Worm (Caenorhabditis elegans) whole organism, L4 larva: ENCODE results near the gene T14G8.3.
A peak's percentile ranks its signal among the peaks of the same experiment; 100 is the strongest.

Experiments
- D1046.2 ChIP-seq: fragments of 200-800 bp; sonication (Bioruptor generic); IDR thresholded peaks from 2 replicates; pipeline ENCODE4 v1.3.6; 2022; ENCODE audit warnings: missing genetic modification characterization, missing compliant biosample characterization
- F44E2.7 ChIP-seq: fragments of 200-800 bp; sonication (Bioruptor generic); IDR thresholded peaks from 2 replicates; pipeline ENCODE4 v2.1.2; 2022; ENCODE audit warnings: missing genetic modification characterization, missing compliant biosample characterization
- F49E8.2 ChIP-seq: sonication (generic microtip); optimal IDR thresholded peaks from 2 replicates; lab custom pipeline; 2016; ENCODE audit warnings: missing compliant biosample characterization, mild to moderate bottlenecking, missing genetic modification characterization, borderline replicate concordance
- Y105C5A.15 ChIP-seq: fragments of 200-800 bp; sonication (Bioruptor generic); IDR thresholded peaks from 2 replicates; pipeline ENCODE4 v1.3.6; 2022; ENCODE audit warnings: missing genetic modification characterization, missing compliant biosample characterization
- Y48G9A.11 ChIP-seq: fragments of 200-800 bp; sonication (Bioruptor generic); IDR thresholded peaks from 2 replicates; pipeline ENCODE4 v1.3.6; 2022; ENCODE audit warnings: missing genetic modification reagents, missing genetic modification characterization, missing compliant biosample characterization
- Y75B8A.6 ChIP-seq: fragments of 200-800 bp; sonication (Bioruptor generic); IDR thresholded peaks from 2 replicates; pipeline ENCODE4 v1.3.6; 2022; ENCODE audit warnings: missing genetic modification reagents, missing genetic modification characterization, missing compliant biosample characterization
- ZK546.5 ChIP-seq, 2 experiments: sonication (generic microtip); optimal IDR thresholded peaks; 2 replicates each; lab custom pipeline; 2017; ENCODE audit warnings: missing biosample characterization in 2 of 2, missing genetic modification characterization in 2 of 2
- aha-1 ChIP-seq: fragments of 150-350 bp; peaks from one replicate; lab custom pipeline; 2014; ENCODE audit warnings: missing biosample characterization, missing genetic modification characterization
- aly-2 ChIP-seq: sonication (generic microtip); optimal IDR thresholded peaks from 2 replicates; lab custom pipeline; 2018; ENCODE audit warnings: missing biosample characterization, missing genetic modification characterization
- arid-1 ChIP-seq: fragments of 200-800 bp; sonication (Bioruptor generic); conservative IDR thresholded peaks from 2 replicates; pipeline ENCODE4 v1.3.6; 2022; ENCODE audit warnings: missing genetic modification reagents, missing genetic modification characterization, missing compliant biosample characterization
- ceh-20 ChIP-seq: fragments of 200-800 bp; sonication (Bioruptor generic); IDR thresholded peaks from 2 replicates; pipeline ENCODE4 v1.3.6; 2022; ENCODE audit warnings: missing genetic modification reagents, missing genetic modification characterization, missing compliant biosample characterization
- ceh-28 ChIP-seq: fragments of 150-350 bp; optimal IDR thresholded peaks from 2 replicates; lab custom pipeline; 2014; ENCODE audit warnings: missing biosample characterization, missing genetic modification reagents, missing genetic modification characterization
- ceh-32 ChIP-seq: sonication (generic microtip); optimal IDR thresholded peaks from 2 replicates; lab custom pipeline; 2016; ENCODE audit warnings: mild to moderate bottlenecking, missing genetic modification characterization, missing compliant biosample characterization; ENCODE audit not compliant: poor library complexity
- ceh-62 ChIP-seq: sonication (generic microtip); optimal IDR thresholded peaks from 2 replicates; lab custom pipeline; 2017; ENCODE audit warnings: missing biosample characterization, missing genetic modification characterization
- ces-1 ChIP-seq: fragments of 150-350 bp; sonication (generic microtip); optimal IDR thresholded peaks from 4 replicates; lab custom pipeline; 2014; ENCODE audit warnings: missing biosample characterization, missing genetic modification reagents, missing genetic modification characterization
- cey-2 ChIP-seq: sonication (generic microtip); optimal IDR thresholded peaks from 3 replicates; lab custom pipeline; 2017; ENCODE audit warnings: missing genetic modification characterization, mild to moderate bottlenecking, missing compliant biosample characterization, antibody characterized with exemption, borderline replicate concordance; ENCODE audit not compliant: insufficient read depth
- daf-12 ChIP-seq: fragments of 150-350 bp; optimal IDR thresholded peaks from 2 replicates; lab custom pipeline; 2014; ENCODE audit warnings: missing biosample characterization, missing genetic modification reagents, missing genetic modification characterization
- daf-16 ChIP-seq, 3 experiments: sonication (generic microtip); optimal IDR thresholded peaks; 2 replicates each; lab custom pipeline; 2016 to 2017; ENCODE audit warnings: missing genetic modification characterization in 3 of 3, missing genetic modification reagents in 3 of 3, mild to moderate bottlenecking in 2 of 3, missing compliant biosample characterization in 2 of 3, missing biosample characterization in 1 of 3, moderate library complexity in 1 of 3
- dmd-6 ChIP-seq: fragments of 200-800 bp; sonication (Bioruptor generic); IDR thresholded peaks from 2 replicates; pipeline ENCODE4 v1.3.6; 2022; ENCODE audit warnings: missing genetic modification reagents, missing genetic modification characterization, missing compliant biosample characterization
- dmd-9 ChIP-seq: fragments of 200-800 bp; sonication (Bioruptor generic); IDR thresholded peaks from 2 replicates; pipeline ENCODE4 v1.3.6; 2022; ENCODE audit warnings: missing genetic modification reagents, missing genetic modification characterization, missing compliant biosample characterization
- fkh-10 ChIP-seq: fragments of 150-350 bp; optimal IDR thresholded peaks from 2 replicates; lab custom pipeline; 2014; ENCODE audit warnings: missing biosample characterization, missing genetic modification reagents, missing genetic modification characterization
- fos-1 ChIP-seq: fragments of 150-350 bp; optimal IDR thresholded peaks from 2 replicates; lab custom pipeline; 2014; ENCODE audit warnings: missing biosample characterization, missing genetic modification characterization
- hlh-11 ChIP-seq: fragments of 200-800 bp; sonication (Bioruptor generic); optimal IDR thresholded peaks from 2 replicates; lab custom pipeline; 2018; ENCODE audit warnings: mild to moderate bottlenecking, missing genetic modification characterization, missing compliant biosample characterization
- jun-1 ChIP-seq: fragments of 150-350 bp; optimal IDR thresholded peaks from 2 replicates; lab custom pipeline; 2014; ENCODE audit warnings: missing biosample characterization, missing genetic modification reagents, missing genetic modification characterization
- lim-7 ChIP-seq: fragments of 200-800 bp; sonication (Bioruptor generic); IDR thresholded peaks from 2 replicates; pipeline ENCODE4 v1.3.6; 2022; ENCODE audit warnings: missing genetic modification characterization, missing compliant biosample characterization
- lin-15B ChIP-seq: fragments of 150-350 bp; sonication (generic microtip); optimal IDR thresholded peaks from 3 replicates; lab custom pipeline; 2014; ENCODE audit warnings: missing biosample characterization, missing genetic modification characterization
- lin-29 ChIP-seq: fragments of 200-800 bp; sonication (Bioruptor generic); IDR thresholded peaks from 2 replicates; pipeline ENCODE4 v1.3.6; 2022; ENCODE audit warnings: missing genetic modification reagents, missing genetic modification characterization, missing compliant biosample characterization
- lin-39 ChIP-seq: fragments of 150-350 bp; optimal IDR thresholded peaks from 2 replicates; lab custom pipeline; 2014; ENCODE audit warnings: missing biosample characterization, missing genetic modification reagents, missing genetic modification characterization
- lir-3 ChIP-seq: sonication (generic microtip); optimal IDR thresholded peaks from 2 replicates; lab custom pipeline; 2016; ENCODE audit warnings: mild to moderate bottlenecking, missing genetic modification characterization, missing compliant biosample characterization
- lsy-2 ChIP-seq, 2 experiments: fragments of 150-350 bp in 1 of 2; sonication (generic microtip) in 1 of 2; optimal IDR thresholded peaks; 2 replicates each; lab custom pipeline; 2014 to 2017; ENCODE audit warnings: missing biosample characterization in 2 of 2, missing genetic modification characterization in 2 of 2
- madf-5 ChIP-seq, 2 experiments: fragments of 200-800 bp; sonication (Bioruptor generic); IDR thresholded peaks; 2 replicates each; pipeline ENCODE4 v1.3.6; 2022; ENCODE audit warnings: missing compliant biosample characterization in 2 of 2, missing genetic modification characterization in 2 of 2
- mdt-29 ChIP-seq: fragments of 200-800 bp; sonication (Bioruptor generic); IDR thresholded peaks from 2 replicates; pipeline ENCODE4 v1.3.6; 2022; ENCODE audit warnings: missing genetic modification reagents, missing genetic modification characterization, missing compliant biosample characterization
- mes-2 ChIP-seq: sonication (generic microtip); optimal IDR thresholded peaks from 2 replicates; lab custom pipeline; 2016; ENCODE audit warnings: missing genotype, mild to moderate bottlenecking, missing genetic modification characterization, missing compliant biosample characterization; ENCODE audit not compliant: poor library complexity, severe bottlenecking
- mxl-2 ChIP-seq: fragments of 200-800 bp; sonication (Bioruptor generic); conservative IDR thresholded peaks from 2 replicates; pipeline ENCODE4 v1.3.6; 2022; ENCODE audit warnings: missing genetic modification reagents, missing genetic modification characterization, missing compliant biosample characterization
- mxl-3 ChIP-seq: fragments of 200-800 bp; sonication (Bioruptor generic); optimal IDR thresholded peaks from 2 replicates; lab custom pipeline; 2018; ENCODE audit warnings: mild to moderate bottlenecking, missing genetic modification characterization, missing compliant biosample characterization
- nhr-10 ChIP-seq: fragments of 150-350 bp; optimal IDR thresholded peaks from 2 replicates; lab custom pipeline; 2014; ENCODE audit warnings: missing biosample characterization, missing genetic modification characterization
- nhr-102 ChIP-seq: sonication (generic microtip); optimal IDR thresholded peaks from 2 replicates; lab custom pipeline; 2016; ENCODE audit warnings: mild to moderate bottlenecking, missing genetic modification characterization, moderate library complexity, missing compliant biosample characterization
- nhr-28 ChIP-seq: fragments of 150-350 bp; optimal IDR thresholded peaks from 2 replicates; lab custom pipeline; 2014; ENCODE audit warnings: missing biosample characterization, missing genetic modification characterization
- nhr-41 ChIP-seq: fragments of 200-800 bp; sonication (Bioruptor generic); IDR thresholded peaks from 2 replicates; pipeline ENCODE4 v1.3.6; 2022; ENCODE audit warnings: missing genetic modification reagents, missing genetic modification characterization, missing compliant biosample characterization
- pha-4 ChIP-seq, 2 experiments: fragments of 150-350 bp in 1 of 2; fragments of 200-800 bp in 1 of 2; sonication (Bioruptor generic) in 1 of 2; IDR thresholded peaks in 1 of 2; optimal IDR thresholded peaks in 1 of 2; 2 replicates each; pipeline versions ENCODE4 v1.3.6 to Lab custom; 2014 to 2022; ENCODE audit warnings: missing genetic modification characterization in 2 of 2, missing genetic modification reagents in 2 of 2, missing biosample characterization in 1 of 2, missing compliant biosample characterization in 1 of 2
- php-3 ChIP-seq: fragments of 200-800 bp; sonication (Bioruptor generic); IDR thresholded peaks from 2 replicates; pipeline ENCODE4 v1.3.6; 2022; ENCODE audit warnings: missing genetic modification reagents, missing genetic modification characterization, missing compliant biosample characterization
- rbr-2 ChIP-seq: sonication (generic microtip); optimal IDR thresholded peaks from 2 replicates; lab custom pipeline; 2016; ENCODE audit warnings: missing genotype, missing genetic modification characterization, missing compliant biosample characterization
- saeg-2 ChIP-seq: fragments of 200-800 bp; sonication (Bioruptor generic); IDR thresholded peaks from 2 replicates; pipeline ENCODE4 v1.3.6; 2022; ENCODE audit warnings: missing genetic modification reagents, missing genetic modification characterization, missing compliant biosample characterization
- skn-1 ChIP-seq: fragments of 150-350 bp; optimal IDR thresholded peaks from 2 replicates; lab custom pipeline; 2014; ENCODE audit warnings: missing biosample characterization, missing genetic modification characterization
- spr-1 ChIP-seq: sonication (generic microtip); optimal IDR thresholded peaks from 2 replicates; lab custom pipeline; 2016; ENCODE audit warnings: mild to moderate bottlenecking, missing genetic modification characterization, missing compliant biosample characterization
- tag-97 ChIP-seq: fragments of 200-800 bp; sonication (Bioruptor generic); IDR thresholded peaks from 2 replicates; pipeline ENCODE4 v1.3.6; 2022; ENCODE audit warnings: missing genetic modification characterization, missing compliant biosample characterization
- zfp-3 ChIP-seq: fragments of 200-800 bp; sonication (Bioruptor generic); conservative IDR thresholded peaks from 2 replicates; pipeline ENCODE4 v1.3.6; 2022; ENCODE audit warnings: missing genetic modification reagents, missing genetic modification characterization, missing compliant biosample characterization
- ztf-7 ChIP-seq: fragments of 150-350 bp; optimal IDR thresholded peaks from 2 replicates; lab custom pipeline; 2014; ENCODE audit warnings: missing biosample characterization, missing genetic modification characterization

The T14G8.3 gene

ce11 chrX:12853079-12853478 lies 8.0 kb upstream of the T14G8.3 start (continued):
- TF ChIP-seq fkh-10 (GFP tag; lab: Kevin White, UChicago) (no peak), rbr-2 (tag; lab: Kevin White, UChicago) (no peak), zfp-3 (GFP tag; lab: Robert Waterston, UW) (no peak), ceh-28 (no peak), daf-12 (tag; lab: Kevin White, UChicago) (no peak), D1046.2 (no peak), arid-1 (no peak), F49E8.2 (tag; lab: Kevin White, UChicago) (no peak), nhr-28 (tag; lab: Kevin White, UChicago) (no peak), Y105C5A.15 (no peak), Y75B8A.6 (no peak), ceh-32 (tag; lab: Kevin White, UChicago) (no peak), F44E2.7 (GFP tag; lab: Robert Waterston, UW) (no peak), pha-4 (GFP tag; IDR thresholded peaks at IDR 0.05; lab: Robert Waterston, UW) (no peak), pha-4 (tag; optimal IDR thresholded peaks at IDR 0.05; lab: Kevin White, UChicago) (no peak), lim-7 (GFP tag; lab: Robert Waterston, UW) (no peak), lir-3 (tag; lab: Kevin White, UChicago) (no peak), tag-97 (GFP tag; lab: Robert Waterston, UW) (no peak), spr-1 (no peak), lin-15B (tag; lab: Kevin White, UChicago) (no peak), mdt-29 (GFP tag; lab: Robert Waterston, UW) (no peak), aly-2 (tag; lab: Kevin White, UChicago) (no peak), mxl-2 (no peak), aha-1 (tag; lab: Kevin White, UChicago) (peak; percentile 86), Y48G9A.11 (no peak), lin-39 (tag; lab: Kevin White, UChicago) (no peak), lsy-2 (tag; optimal IDR thresholded peaks at IDR 0.05; lab: Kevin White, UChicago) (peak in 1 of 2 experiments; percentile 23), fos-1 (tag; lab: Kevin White, UChicago) (no peak), ceh-20 (GFP tag; lab: Robert Waterston, UW) (no peak), hlh-11 (tag; lab: Kevin White, UChicago) (peak; percentile 53), skn-1 (tag; lab: Kevin White, UChicago) (no peak), mes-2 (tag; lab: Kevin White, UChicago) (peak; percentile 11), ztf-7 (tag; lab: Kevin White, UChicago) (no peak), ces-1 (no peak), nhr-10 (tag; lab: Kevin White, UChicago) (no peak), mxl-3 (GFP tag; lab: Kevin White, UChicago) (no peak), cey-2 (tag; lab: Kevin White, UChicago) (no peak), ceh-62 (tag; lab: Kevin White, UChicago) (no peak)

- no peak for TF ChIP-seq nhr-41 (GFP tag; lab: Robert Waterston, UW)
- TF ChIP-seq aha-1 (tag; lab: Kevin White, UChicago) = no peak
- no peak for TF ChIP-seq nhr-102 (tag; lab: Kevin White, UChicago)
- TF ChIP-seq php-3 = no peak
- TF ChIP-seq nhr-10 (tag; lab: Kevin White, UChicago) = no peak
- TF ChIP-seq dmd-9 (GFP tag; lab: Robert Waterston, UW) = no peak
- no peak for TF ChIP-seq jun-1
- no peak for TF ChIP-seq daf-16 (GFP tag; optimal IDR thresholded peaks at IDR 0.05; lab: Kevin White, UChicago)
- no peak for TF ChIP-seq daf-16 (tag; optimal IDR thresholded peaks at IDR 0.05; lab: Kevin White, UChicago)
- no peak for TF ChIP-seq madf-5 (GFP tag; IDR thresholded peaks at IDR 0.05; lab: Robert Waterston, UW)
- TF ChIP-seq mes-2 (tag; lab: Kevin White, UChicago) = no peak
- no peak for TF ChIP-seq saeg-2 (GFP tag; lab: Robert Waterston, UW)
- TF ChIP-seq dmd-6 (GFP tag; lab: Robert Waterston, UW) = no peak
- TF ChIP-seq ZK546.5 (tag; optimal IDR thresholded peaks at IDR 0.05; lab: Kevin White, UChicago) = no peak
- no peak for TF ChIP-seq arid-1
- no peak for TF ChIP-seq lin-29 (GFP tag; lab: Robert Waterston, UW)
Observed at ce11 chrX:12854135-12854534, 6.9 kb upstream of the T14G8.3 start.
